Fruit fly (Drosophila melanogaster): ENCODE measurements around the gene CG14106.

CG14106 gene

DNA sequence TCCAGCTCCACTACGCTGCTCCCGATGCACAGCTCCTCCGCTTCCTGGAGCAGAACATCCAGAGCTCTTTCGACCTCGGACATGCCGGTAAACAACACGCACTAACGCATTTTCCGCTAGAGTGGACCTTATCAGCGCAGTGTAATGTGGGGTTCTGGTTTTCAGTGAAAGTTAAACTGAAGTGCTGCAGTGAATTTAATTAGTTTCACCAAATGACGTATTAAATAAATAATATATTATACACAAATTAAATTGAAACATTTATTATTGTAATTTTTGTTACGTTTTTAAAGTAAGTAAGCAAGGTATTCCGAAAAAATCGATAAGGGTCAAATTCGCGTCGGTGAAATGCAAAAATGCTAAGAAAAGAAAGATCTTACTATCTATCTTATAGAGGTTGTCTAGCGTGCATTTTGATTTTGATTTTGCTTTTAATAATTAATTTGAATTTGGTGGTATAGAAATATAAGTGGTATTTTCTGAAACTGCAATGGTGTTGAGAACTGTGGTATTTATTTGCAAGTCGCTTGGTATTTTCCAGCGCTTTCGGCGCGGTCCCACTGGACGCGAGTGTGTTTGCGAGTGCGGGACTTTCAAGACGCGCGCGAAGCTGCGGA lies 24.8 kb upstream of the CG14106 start, which contains the start of the genes JMJD7 and CG10738 (continued):
- no peak for TF ChIP-seq Oli (tag; optimal IDR thresholded peaks at IDR 0.05)
- no peak for TF ChIP-seq CG7963 (GFP tag; IDR thresholded peaks at IDR 0.05; ENCODE audit: partially characterized antibody)
- TF ChIP-seq wdn (GFP tag; IDR thresholded peaks at IDR 0.05): no peak
- peak; percentile 81 for TF ChIP-seq dysf (GFP tag; IDR thresholded peaks at IDR 0.05)
- TF ChIP-seq CG31441 (GFP tag; IDR thresholded peaks at IDR 0.05): peak; percentile 51; the same call in 1 of the 2 replicates
- TF ChIP-seq pfk (GFP tag; optimal IDR thresholded peaks at IDR 0.05): no peak
- no peak for TF ChIP-seq HLHmδ (GFP tag; optimal IDR thresholded peaks at IDR 0.05)
- TF ChIP-seq CG16813 (GFP tag; IDR thresholded peaks at IDR 0.05; ENCODE audit: partially characterized antibody): no peak
- TF ChIP-seq psq (GFP tag; optimal IDR thresholded peaks at IDR 0.05): no peak
- TF ChIP-seq CG18011 (GFP tag; optimal IDR thresholded peaks at IDR 0.05): no peak
- no peak for TF ChIP-seq CG34224 (GFP tag; IDR thresholded peaks at IDR 0.05; ENCODE audit: partially characterized antibody)
- no peak for TF ChIP-seq oc (tag; optimal IDR thresholded peaks at IDR 0.05)
- no peak for TF ChIP-seq scrt (GFP tag; optimal IDR thresholded peaks at IDR 0.05)
- TF ChIP-seq slp2 (GFP tag; optimal IDR thresholded peaks at IDR 0.05): no peak
- TF ChIP-seq CG32767 (GFP tag; IDR thresholded peaks at IDR 0.05): no peak
- no peak for TF ChIP-seq lola (GFP tag; optimal IDR thresholded peaks at IDR 0.05)
- no peak for TF ChIP-seq zen2 (GFP tag; IDR thresholded peaks at IDR 0.05; ENCODE audit: partially characterized antibody)
- peak; percentile 53; the same call in 1 of the 2 replicates for TF ChIP-seq Nf-YA (GFP tag; IDR thresholded peaks at IDR 0.05)
- no peak for TF ChIP-seq CrebB (tag; optimal IDR thresholded peaks at IDR 0.05)
- TF ChIP-seq sim (GFP tag; IDR thresholded peaks at IDR 0.05): no peak
- TF ChIP-seq Asciz (GFP tag; optimal IDR thresholded peaks at IDR 0.05): no peak
- TF ChIP-seq kay (GFP tag; optimal IDR thresholded peaks at IDR 0.05): peak; percentile 6
- peak; percentile 76 for TF ChIP-seq CG14441 (GFP tag; IDR thresholded peaks at IDR 0.05)
- no peak for TF ChIP-seq wor (GFP tag; IDR thresholded peaks at IDR 0.05)
- peak; percentile 45 for TF ChIP-seq CG2120 (GFP tag; optimal IDR thresholded peaks at IDR 0.05)
- TF ChIP-seq CG14860 (GFP tag; IDR thresholded peaks at IDR 0.05; ENCODE audit: partially characterized antibody): no peak
- peak; percentile 41 for TF ChIP-seq stc (GFP tag; IDR thresholded peaks at IDR 0.05)
- TF ChIP-seq repo (GFP tag; optimal IDR thresholded peaks at IDR 0.05): peak; percentile 49
- TF ChIP-seq CG33213 (GFP tag; optimal IDR thresholded peaks at IDR 0.05): no peak
- peak; percentile 86 for TF ChIP-seq CG11456 (GFP tag; IDR thresholded peaks at IDR 0.05)
- no peak for TF ChIP-seq sqz (GFP tag; optimal IDR thresholded peaks at IDR 0.05)
- TF ChIP-seq cad (GFP tag; optimal IDR thresholded peaks at IDR 0.05): no peak
- TF ChIP-seq Chrac-16 (GFP tag; optimal IDR thresholded peaks at IDR 0.05): no peak
- TF ChIP-seq Rx (GFP tag; IDR thresholded peaks at IDR 0.05): peak; percentile 72
- peak; percentile 42; the same call in 2 of the 3 replicates for TF ChIP-seq CG11093 (GFP tag; IDR thresholded peaks at IDR 0.05)
- TF ChIP-seq Dip2 (GFP tag; IDR thresholded peaks at IDR 0.05): no peak
- TF ChIP-seq Dref (GFP tag; IDR thresholded peaks at IDR 0.05): no peak; the same call in 1 of the 2 replicates
- no peak for TF ChIP-seq cato (GFP tag; optimal IDR thresholded peaks at IDR 0.05; ENCODE audit: borderline replicate concordance)
- peak; percentile 18 for TF ChIP-seq CG12659 (GFP tag; optimal IDR thresholded peaks at IDR 0.05)
- TF ChIP-seq CG17385 (GFP tag; optimal IDR thresholded peaks at IDR 0.05): no peak
- TF ChIP-seq C15 (GFP tag; IDR thresholded peaks at IDR 0.05): no peak
- no peak for TF ChIP-seq B-H2 (GFP tag; optimal IDR thresholded peaks at IDR 0.05)
- TF ChIP-seq CG2678 (tag; optimal IDR thresholded peaks at IDR 0.05): peak; percentile 47
- TF ChIP-seq BEAF-32 (GFP tag; optimal IDR thresholded peaks at IDR 0.05): peak; percentile 5
- no peak for TF ChIP-seq unc-4 (GFP tag; IDR thresholded peaks at IDR 0.05; ENCODE audit: partially characterized antibody)
- TF ChIP-seq CG13123 (GFP tag; optimal IDR thresholded peaks at IDR 0.05): no peak
- no peak for TF ChIP-seq pnt (GFP tag; optimal IDR thresholded peaks at IDR 0.05)
- no peak for TF ChIP-seq z (GFP tag; IDR thresholded peaks at IDR 0.05)
- 0 out of 2 replicates have a peak, but pooled peaks have one; percentile 30 for TF ChIP-seq danr (GFP tag; IDR thresholded peaks at IDR 0.05)
- TF ChIP-seq PHDP (tag; optimal IDR thresholded peaks at IDR 0.05): no peak
